In genomic region chrX:14534596-14534995, ce11 we compare ENCODE assay signal across 3 worm cellular contexts.
A peak's percentile ranks its signal among the peaks of the same experiment; 100 is the strongest.
TF ChIP-seq lines count a peak whose summit lies in the region.

No protein-coding gene starts in this region.

TF ChIP-seq in whole organism, L1 larva, 84 proteins besides CTCF, POLR2A, EP300 and RAD21:
- TF ChIP-seq nhr-85 (tag; lab: Kevin White, UChicago), result peak; percentile 73
- peak; percentile 14 for TF ChIP-seq blmp-1 (tag; optimal IDR thresholded peaks at IDR 0.05; lab: Kevin White, UChicago)
- TF ChIP-seq lin-39 (tag; optimal IDR thresholded peaks at IDR 0.05; lab: Kevin White, UChicago), result no peak

TF ChIP-seq in whole organism, L2 larva, 48 proteins besides CTCF, POLR2A, EP300 and RAD21:
- TF ChIP-seq ama-1 (optimal IDR thresholded peaks at IDR 0.05; lab: Kevin White, UChicago), result no peak
- peak; percentile 29 for TF ChIP-seq sma-9 (GFP tag; optimal IDR thresholded peaks at IDR 0.05; lab: Kevin White, UChicago)
- no peak for TF ChIP-seq sma-9 (tag; optimal IDR thresholded peaks at IDR 0.05; lab: Kevin White, UChicago)

TF ChIP-seq in whole organism, L4 larva, 104 proteins besides CTCF, POLR2A, EP300 and RAD21:
- TF ChIP-seq aha-1 (tag; lab: Kevin White, UChicago) (peak; percentile 81), daf-16 (GFP tag; optimal IDR thresholded peaks at IDR 0.05; lab: Kevin White, UChicago) (no peak), daf-16 (tag; optimal IDR thresholded peaks at IDR 0.05; lab: Kevin White, UChicago) (peak; percentile 63), zfp-3 (GFP tag; conservative IDR thresholded peaks at IDR 0.05; lab: Robert Waterston, UW) (no peak)

Comparison
In these comparisons a context has a peak if more than half of its experiments do, and no peak if none do; other contexts are left out.
1. Of the 29 proteins assayed by ChIP-seq in both whole organism, L4 larva and whole organism, L1 larva: peak only in whole organism, L4 larva: aha-1; only in whole organism, L1 larva: none; in both: none; in neither: 28.